Fruit fly (Drosophila melanogaster): ENCODE results near the gene mats.

dm6 chr3R:22432200-22432804, 11.3 kb downstream of the mats start:
- TF ChIP-seq CG8478 (optimal IDR thresholded peaks at IDR 0.05) (no peak), CTCF (optimal IDR thresholded peaks at IDR 0.05) (no peak)

Data from S2 (cell line).